Fruit fly (Drosophila melanogaster) whole organism, adult: Measurements from ENCODE around the gene Dap160.

Source experiments
- CG12768 ChIP-seq: fragments of 200-800 bp; sonication (Bioruptor generic); optimal IDR thresholded peaks from 2 replicates; lab custom pipeline; 2017; ENCODE audit warnings: missing biosample characterization, missing genetic modification characterization, mild to moderate bottlenecking, moderate library complexity, missing genetic modification reagents
- CG14711 ChIP-seq: fragments of 200-800 bp; sonication (Bioruptor generic); optimal IDR thresholded peaks from 2 replicates; lab custom pipeline; 2018; ENCODE audit warnings: missing biosample characterization, mild to moderate bottlenecking, missing genetic modification characterization, moderate library complexity
- bab1 ChIP-seq: fragments of 200-800 bp; sonication (Bioruptor generic); optimal IDR thresholded peaks from 3 replicates; lab custom pipeline; 2019; ENCODE audit warnings: missing biosample characterization, mild to moderate bottlenecking, missing genetic modification characterization, moderate library complexity
- cnc ChIP-seq, 2 experiments: fragments of >200 bp; optimal IDR thresholded peaks; 2 replicates each; lab custom pipeline; 2017
- kay ChIP-seq: fragments of 200-800 bp; sonication (Bioruptor generic); peaks from one replicate; lab custom pipeline; 2016; ENCODE audit warnings: missing biosample characterization, missing genetic modification characterization, borderline replicate concordance
- ovo ChIP-seq: fragments of 200-800 bp; sonication (Bioruptor generic); optimal IDR thresholded peaks from 2 replicates; lab custom pipeline; 2016; ENCODE audit warnings: missing biosample characterization, missing genetic modification characterization
- toe ChIP-seq: fragments of 200-800 bp; sonication (Bioruptor generic); optimal IDR thresholded peaks from 2 replicates; lab custom pipeline; 2016; ENCODE audit warnings: missing biosample characterization, missing genetic modification characterization

dm6 chr2L:21107651-21108489 lies 34.3 kb downstream of the Dap160 start:
- TF ChIP-seq CG12768 (no peak), CG14711 (tag; lab: Kevin White, UChicago) (no peak), kay (no peak), bab1 (GFP tag; lab: Kevin White, UChicago) (peak; percentile 25), ovo (GFP tag; lab: Kevin White, UChicago) (no peak), cnc (optimal IDR thresholded peaks at IDR 0.05; lab: Kevin White, UChicago) (no peak), toe (GFP tag; lab: Kevin White, UChicago) (no peak)
